Fruit fly (Drosophila melanogaster): ENCODE measurements around the gene Ctu2.

DNA sequence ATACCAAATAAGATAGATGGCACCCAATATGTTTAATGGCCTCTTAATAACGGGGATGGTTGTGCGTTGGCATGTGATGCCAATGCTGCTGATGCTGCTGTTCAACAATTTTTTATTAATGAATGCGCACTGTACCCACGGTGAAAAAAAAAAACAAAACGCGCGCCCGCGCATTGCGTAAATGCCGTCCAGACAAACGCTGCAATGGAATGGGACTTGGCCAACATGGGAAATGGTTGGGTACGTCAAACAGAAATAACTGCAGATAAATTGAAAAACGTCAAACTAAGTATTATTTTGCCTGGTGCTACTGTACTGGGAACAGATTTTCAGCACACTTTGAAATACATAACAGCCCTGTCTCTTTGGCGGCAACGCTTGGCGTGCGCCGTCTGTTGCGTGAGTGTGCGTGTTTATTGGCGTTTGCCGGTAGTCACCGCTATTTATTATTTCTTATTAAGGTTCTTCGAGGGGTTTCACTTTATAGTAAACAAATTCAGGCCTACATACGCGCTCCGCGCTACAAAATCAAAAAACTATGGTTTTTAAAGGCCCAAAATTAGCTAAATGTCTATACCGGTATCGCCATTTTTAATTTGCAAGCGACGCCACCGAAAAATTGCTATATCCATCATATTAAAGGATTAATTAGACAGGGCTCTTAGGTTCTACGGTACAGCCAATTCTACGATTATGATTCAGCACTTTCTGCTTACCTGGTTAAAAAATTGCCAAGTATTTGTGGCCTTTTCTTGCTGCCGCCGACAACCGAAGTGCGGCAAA, 40.3 kb downstream of the Ctu2 start:
- TF ChIP-seq Pif1B (GFP tag; optimal IDR thresholded peaks at IDR 0.05), result no peak
- TF ChIP-seq EcR (GFP tag; optimal IDR thresholded peaks at IDR 0.05), result no peak
- no peak for TF ChIP-seq gl (tag; optimal IDR thresholded peaks at IDR 0.05)
- no peak for TF ChIP-seq CG9948 (tag; optimal IDR thresholded peaks at IDR 0.05)
- no peak for TF ChIP-seq CG10348 (GFP tag; IDR thresholded peaks at IDR 0.05)
- TF ChIP-seq CG32121 (GFP tag; IDR thresholded peaks at IDR 0.05), result peak; percentile 57; the same call in 1 of the 2 replicates
- no peak for TF ChIP-seq Pif1A (GFP tag; optimal IDR thresholded peaks at IDR 0.05)
- TF ChIP-seq CG15710 (tag; optimal IDR thresholded peaks at IDR 0.05), result no peak

All from whole organism, pupa.